Fruit fly (Drosophila melanogaster) whole organism, pupa: Measurements from ENCODE around the gene Hydr2.

ENCODE experiments used
- CG10348 ChIP-seq: fragments of 200-800 bp; sonication (Bioruptor generic); IDR thresholded peaks from 2 replicates; pipeline ENCODE4 v1.3.6; 2022; ENCODE audit warnings: missing biosample characterization, missing genetic modification characterization
- CG12605 ChIP-seq: fragments of 200-800 bp; sonication (Bioruptor generic); IDR thresholded peaks from 2 replicates; pipeline ENCODE4 v1.3.6; 2022; ENCODE audit warnings: missing biosample characterization, missing genetic modification characterization
- CG13204 ChIP-seq: fragments of 200-800 bp; sonication (Bioruptor generic); optimal IDR thresholded peaks from 2 replicates; lab custom pipeline; 2018; ENCODE audit warnings: missing biosample characterization, mild to moderate bottlenecking, missing genetic modification characterization, moderate library complexity
- CG14655 ChIP-seq: fragments of 200-800 bp; sonication (Bioruptor generic); optimal IDR thresholded peaks from 3 replicates; lab custom pipeline; 2017; ENCODE audit warnings: mild to moderate bottlenecking, missing biosample characterization, missing genetic modification reagents, missing genetic modification characterization
- CG15710 ChIP-seq: fragments of 200-800 bp; sonication (Bioruptor generic); optimal IDR thresholded peaks from 2 replicates; lab custom pipeline; 2018; ENCODE audit warnings: missing biosample characterization, mild to moderate bottlenecking, missing genetic modification characterization, moderate library complexity
- CG17806 ChIP-seq: fragments of 200-800 bp; sonication (Bioruptor generic); optimal IDR thresholded peaks from 2 replicates; lab custom pipeline; 2018; ENCODE audit warnings: missing biosample characterization, mild to moderate bottlenecking, missing genetic modification characterization, moderate library complexity
- CG32121 ChIP-seq: fragments of 200-800 bp; sonication (Bioruptor generic); IDR thresholded peaks from 2 replicates; pipeline ENCODE4 v1.3.6; 2022; ENCODE audit warnings: missing biosample characterization, missing genetic modification characterization
- CG34367 ChIP-seq: fragments of 200-800 bp; sonication (Bioruptor generic); optimal IDR thresholded peaks from 2 replicates; lab custom pipeline; 2018; ENCODE audit warnings: missing biosample characterization, mild to moderate bottlenecking, missing genetic modification characterization
- CG4496 ChIP-seq: fragments of 200-800 bp; sonication (Bioruptor generic); IDR thresholded peaks from 3 replicates; pipeline ENCODE4 v1.3.6; 2022; ENCODE audit warnings: missing biosample characterization, missing genetic modification characterization
- CG8159 ChIP-seq: fragments of 200-800 bp; sonication (Bioruptor generic); optimal IDR thresholded peaks from 3 replicates; lab custom pipeline; 2018; ENCODE audit warnings: missing biosample characterization, mild to moderate bottlenecking, missing genetic modification characterization, moderate library complexity
- CG8301 ChIP-seq: fragments of 200-800 bp; sonication (Bioruptor generic); optimal IDR thresholded peaks from 2 replicates; lab custom pipeline; 2018; ENCODE audit warnings: missing biosample characterization, mild to moderate bottlenecking, missing genetic modification characterization
- CG9948 ChIP-seq: fragments of 200-800 bp; sonication (Bioruptor generic); optimal IDR thresholded peaks from 2 replicates; lab custom pipeline; 2018; ENCODE audit warnings: missing biosample characterization, mild to moderate bottlenecking, missing genetic modification characterization, moderate library complexity
- D1 ChIP-seq: fragments of 200-800 bp; sonication (Bioruptor generic); optimal IDR thresholded peaks from 2 replicates; lab custom pipeline; 2018; ENCODE audit warnings: missing biosample characterization, mild to moderate bottlenecking, missing genetic modification characterization, moderate library complexity
- EcR ChIP-seq: fragments of 200-800 bp; sonication (Bioruptor generic); optimal IDR thresholded peaks from 3 replicates; lab custom pipeline; 2019; ENCODE audit warnings: missing biosample characterization, missing genetic modification characterization, mild to moderate bottlenecking, moderate library complexity, missing genetic modification reagents
- Ets98B ChIP-seq: fragments of 200-800 bp; sonication (Bioruptor generic); IDR thresholded peaks from 2 replicates; pipeline ENCODE4 v1.3.6; 2022; ENCODE audit warnings: missing biosample characterization, missing genetic modification characterization
- Pif1A ChIP-seq: fragments of 200-800 bp; sonication (Bioruptor generic); optimal IDR thresholded peaks from 3 replicates; lab custom pipeline; 2016; ENCODE audit warnings: missing biosample characterization, missing genetic modification characterization
- Pif1B ChIP-seq: fragments of 200-800 bp; sonication (Bioruptor generic); optimal IDR thresholded peaks from 3 replicates; lab custom pipeline; 2016; ENCODE audit warnings: missing biosample characterization, missing genetic modification characterization
- Snoo ChIP-seq: fragments of 200-800 bp; sonication (Bioruptor generic); optimal IDR thresholded peaks from 3 replicates; lab custom pipeline; 2017; ENCODE audit warnings: missing biosample characterization, mild to moderate bottlenecking, missing genetic modification characterization, inconsistent platforms
- fd96Ca ChIP-seq: fragments of 200-800 bp; sonication (Bioruptor generic); IDR thresholded peaks from 3 replicates; pipeline ENCODE4 v1.3.6; 2022; ENCODE audit warnings: missing biosample characterization, missing genetic modification characterization
- gl ChIP-seq: fragments of 200-800 bp; sonication (Bioruptor generic); optimal IDR thresholded peaks from 2 replicates; lab custom pipeline; 2018; ENCODE audit warnings: missing biosample characterization, mild to moderate bottlenecking, missing genetic modification characterization
- rn ChIP-seq: fragments of 200-800 bp; sonication (Bioruptor generic); IDR thresholded peaks from 2 replicates; pipeline ENCODE4 v1.3.6; 2022; ENCODE audit warnings: missing biosample characterization, missing genetic modification characterization

Hydr2 gene

dm6 chr2L:3165022-3165647, 1.7 kb downstream of the Hydr2 start:
- peak; percentile 7 for TF ChIP-seq EcR (GFP tag; lab: Kevin White, UChicago)
- no peak for TF ChIP-seq CG9948
- TF ChIP-seq CG32121 (GFP tag; lab: Robert Waterston, UW) = 0 out of 2 replicates have a peak, but pooled peaks have one; percentile 18
- TF ChIP-seq, all 21 proteins: peak for 2

DNA sequence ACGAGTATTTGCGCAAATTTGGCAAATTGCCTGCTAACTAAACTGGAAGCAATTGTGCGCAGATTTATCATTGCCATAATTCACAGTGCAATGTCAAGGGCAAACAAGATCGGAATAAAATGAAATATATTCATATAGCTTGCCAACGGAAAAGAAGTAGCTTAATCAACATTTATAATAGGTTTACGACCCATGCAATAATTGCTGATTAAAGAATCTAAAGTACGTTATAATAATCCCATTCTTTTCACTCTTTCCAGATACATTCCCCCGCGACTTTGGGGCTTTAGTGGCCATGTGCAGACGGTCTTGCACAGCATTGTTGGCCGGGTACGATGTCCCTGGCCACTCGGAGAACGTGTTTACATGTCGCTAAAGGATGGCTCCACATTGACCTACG, 3.3 kb downstream of the Hydr2 start:
- no peak for TF ChIP-seq Snoo (tag; lab: Kevin White, UChicago)
- no peak for TF ChIP-seq rn (GFP tag; lab: Robert Waterston, UW)
- no peak for TF ChIP-seq EcR (GFP tag; lab: Kevin White, UChicago)
- no peak for TF ChIP-seq CG12605
- TF ChIP-seq CG34367 = no peak
- no peak for TF ChIP-seq CG10348 (GFP tag; lab: Robert Waterston, UW)
- no peak for TF ChIP-seq D1 (tag; lab: Kevin White, UChicago)
- no peak for TF ChIP-seq Ets98B
- no peak for TF ChIP-seq CG8301 (tag; lab: Kevin White, UChicago)
- no peak for TF ChIP-seq CG8159 (tag; lab: Kevin White, UChicago)
- no peak for TF ChIP-seq CG14655 (GFP tag; lab: Kevin White, UChicago)
- TF ChIP-seq CG17806 (tag; lab: Kevin White, UChicago) = no peak
- no peak for TF ChIP-seq Pif1B (GFP tag; lab: Kevin White, UChicago)

DNA sequence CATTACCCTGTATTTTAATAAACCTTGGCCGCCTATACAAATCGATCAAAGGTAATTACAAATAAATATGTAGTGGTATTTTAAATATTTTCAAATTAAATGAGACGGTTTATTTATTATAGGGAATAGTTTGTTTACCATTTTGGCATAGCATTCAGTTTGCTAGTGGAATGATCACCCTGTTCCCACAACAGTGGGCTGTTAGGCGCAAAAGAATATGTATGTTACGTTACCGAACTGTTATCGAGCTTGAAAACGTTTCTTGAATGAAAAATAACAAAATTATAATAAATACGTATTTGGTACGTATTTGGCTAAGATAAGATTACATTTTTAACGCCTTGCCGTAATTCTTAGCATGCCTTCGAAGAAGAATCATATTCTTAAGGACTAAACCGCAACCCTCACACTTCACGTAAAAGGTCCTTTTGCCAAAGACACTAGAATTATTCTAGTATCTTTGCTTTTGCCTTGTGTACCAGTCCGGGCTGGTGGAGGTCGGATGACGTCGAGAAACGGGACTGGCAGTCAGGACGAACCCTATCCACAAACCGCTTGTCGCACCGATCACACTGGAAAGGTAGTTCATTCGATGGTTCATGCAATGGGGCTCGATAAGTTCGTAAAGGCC, 7.6 kb downstream of the Hydr2 start, which contains the start of gene CG44002:
CG44002 (minus strand) TSS at position 144 of the 631 bp plus-strand sequence.
- TF ChIP-seq CG17806 (tag; lab: Kevin White, UChicago) (no peak), CG34367 (no peak), rn (GFP tag; lab: Robert Waterston, UW) (no peak), CG15710 (tag; lab: Kevin White, UChicago) (no peak), D1 (tag; lab: Kevin White, UChicago) (no peak), CG13204 (GFP tag; lab: Kevin White, UChicago) (no peak), CG9948 (no peak), EcR (GFP tag; lab: Kevin White, UChicago) (no peak), Ets98B (no peak), Snoo (tag; lab: Kevin White, UChicago) (no peak), CG10348 (GFP tag; lab: Robert Waterston, UW) (no peak), CG32121 (GFP tag; lab: Robert Waterston, UW) (no peak)
- TF ChIP-seq, all 21 proteins: peak for 0

- TF ChIP-seq fd96Ca (peak; percentile 45; the same call in 1 of the 3 replicates), CG32121 (GFP tag; lab: Robert Waterston, UW) (peak; percentile 21; the same call in 1 of the 2 replicates), Pif1B (GFP tag; lab: Kevin White, UChicago) (peak; percentile 52), Snoo (tag; lab: Kevin White, UChicago) (no peak), gl (tag; lab: Kevin White, UChicago) (peak; percentile 40), CG12605 (peak; percentile 49; the same call in 1 of the 2 replicates), Ets98B (peak; percentile 47; the same call in 1 of the 2 replicates), CG9948 (no peak), Pif1A (peak; percentile 35), CG8159 (tag; lab: Kevin White, UChicago) (peak; percentile 31), CG4496 (GFP tag; lab: Robert Waterston, UW) (no peak; the same call in 2 of the 3 replicates)
Measured at dm6 chr2L:3172745-3173271, 9.4 kb downstream of the Hydr2 start.

DNA sequence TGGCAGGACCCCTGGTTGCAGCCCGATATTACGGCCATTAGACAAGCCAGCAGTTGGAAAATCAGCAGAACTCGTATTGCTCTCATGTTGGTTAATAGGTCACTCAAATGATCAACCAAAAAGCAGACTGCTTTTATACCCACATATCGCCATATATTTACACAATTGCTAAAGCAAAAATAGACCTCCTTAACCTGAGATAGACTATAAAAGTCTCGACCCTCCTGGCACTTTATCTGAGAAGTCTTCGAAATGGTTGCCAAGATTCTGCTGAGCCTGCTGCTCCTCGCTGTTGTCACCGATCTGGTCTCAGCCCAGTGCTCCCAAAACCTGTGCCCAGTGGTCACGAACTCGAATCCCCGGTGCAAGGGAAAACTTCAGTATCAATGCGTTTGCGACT, 10.3 kb downstream of the Hydr2 start, which contains the start of the genes CG31698 and CG15404:
CG31698 (minus strand) TSS at position 101 of the 400 bp plus-strand sequence.
CG15404 (plus strand) TSS at position 233 of the 400 bp plus-strand sequence.
- TF ChIP-seq CG17806 (tag; lab: Kevin White, UChicago) (no peak), CG13204 (GFP tag; lab: Kevin White, UChicago) (no peak), CG4496 (GFP tag; lab: Robert Waterston, UW) (no peak), CG14655 (GFP tag; lab: Kevin White, UChicago) (no peak), Snoo (tag; lab: Kevin White, UChicago) (no peak)
- TF ChIP-seq, all 21 proteins: peak for 0

dm6 chr2L:3179654-3180053, 16.2 kb downstream of the Hydr2 start:
- no peak for TF ChIP-seq CG8301 (tag; lab: Kevin White, UChicago)
- TF ChIP-seq CG13204 (GFP tag; lab: Kevin White, UChicago) = no peak
- no peak for TF ChIP-seq EcR (GFP tag; lab: Kevin White, UChicago)
